Worm (Caenorhabditis elegans) whole organism, late embryonic: Measurements from ENCODE around the gene fbxb-21.

Experiments
- ahr-1 ChIP-seq: sonication (generic microtip); optimal IDR thresholded peaks from 2 replicates; lab custom pipeline; 2016; ENCODE audit warnings: missing genetic modification characterization, missing compliant biosample characterization
- ceh-30 ChIP-seq: fragments of 150-350 bp; optimal IDR thresholded peaks from 2 replicates; lab custom pipeline; 2014; ENCODE audit warnings: missing biosample characterization, missing genetic modification characterization
- ceh-34 ChIP-seq: sonication (generic microtip); optimal IDR thresholded peaks from 2 replicates; lab custom pipeline; 2016; ENCODE audit warnings: mild to moderate bottlenecking, missing genetic modification characterization, missing compliant biosample characterization
- dmd-4 ChIP-seq: sonication (generic microtip); optimal IDR thresholded peaks from 2 replicates; lab custom pipeline; 2016; ENCODE audit warnings: borderline replicate concordance, missing genetic modification characterization, missing compliant biosample characterization
- elt-2 ChIP-seq: sonication (generic microtip); optimal IDR thresholded peaks from 2 replicates; lab custom pipeline; 2016; ENCODE audit warnings: missing genetic modification reagents, missing genetic modification characterization, missing compliant biosample characterization
- fkh-10 ChIP-seq: fragments of 150-350 bp; optimal IDR thresholded peaks from 2 replicates; lab custom pipeline; 2014; ENCODE audit warnings: missing biosample characterization, missing genetic modification reagents, missing genetic modification characterization
- lin-11 ChIP-seq: fragments of 200-800 bp; sonication (Bioruptor generic); optimal IDR thresholded peaks from 2 replicates; lab custom pipeline; 2018; ENCODE audit warnings: mild to moderate bottlenecking, missing genetic modification characterization, missing compliant biosample characterization
- nhr-232 ChIP-seq: sonication (generic microtip); optimal IDR thresholded peaks from 2 replicates; lab custom pipeline; 2016; ENCODE audit warnings: missing genetic modification characterization, missing compliant biosample characterization
- sox-2 ChIP-seq: fragments of 200-800 bp; sonication (Bioruptor generic); IDR thresholded peaks from 2 replicates; pipeline ENCODE4 v1.3.6; 2022; ENCODE audit warnings: missing genetic modification reagents, missing genetic modification characterization, missing compliant biosample characterization
- tbx-2 ChIP-seq: sonication (generic microtip); optimal IDR thresholded peaks from 2 replicates; lab custom pipeline; 2016; ENCODE audit warnings: missing genetic modification characterization, missing compliant biosample characterization
- unc-55 ChIP-seq: sonication (generic microtip); optimal IDR thresholded peaks from 2 replicates; lab custom pipeline; 2017; ENCODE audit warnings: missing biosample characterization, missing genetic modification reagents, missing genetic modification characterization
- unc-86 ChIP-seq: sonication (generic microtip); optimal IDR thresholded peaks from 2 replicates; lab custom pipeline; 2016; ENCODE audit warnings: missing genetic modification characterization, missing compliant biosample characterization
- ztf-16 ChIP-seq: sonication (generic microtip); optimal IDR thresholded peaks from 2 replicates; lab custom pipeline; 2017; ENCODE audit warnings: missing genetic modification characterization, missing compliant biosample characterization

DNA sequence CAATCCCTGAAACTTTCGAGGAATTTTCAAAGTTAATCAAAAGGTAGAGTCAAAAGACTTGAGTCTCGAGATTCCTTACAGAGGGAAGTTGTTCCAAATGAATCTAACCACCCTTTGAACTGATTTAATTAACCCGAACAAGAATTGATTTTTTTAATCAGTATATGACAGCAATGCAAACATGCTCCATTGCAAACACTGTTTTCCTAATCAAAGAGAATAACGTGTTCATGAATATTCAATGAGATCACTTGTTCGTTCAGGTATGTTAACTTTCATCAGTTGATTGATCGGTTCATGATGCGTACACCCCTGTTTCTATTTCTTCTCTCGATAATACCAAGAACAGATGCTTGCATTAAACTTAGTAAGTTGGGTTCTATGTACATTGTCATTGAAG lies 23.0 kb downstream of the fbxb-21 start, which contains the start of gene C08E3.14:
- TF ChIP-seq ahr-1 (tag; lab: Kevin White, UChicago) (no peak), tbx-2 (no peak), lin-11 (no peak), ceh-30 (no peak), elt-2 (tag; lab: Kevin White, UChicago) (no peak), dmd-4 (tag; lab: Kevin White, UChicago) (no peak), ceh-34 (tag; lab: Kevin White, UChicago) (no peak), fkh-10 (GFP tag; lab: Kevin White, UChicago) (no peak), unc-55 (GFP tag; lab: Kevin White, UChicago) (no peak), unc-86 (tag; lab: Kevin White, UChicago) (no peak), nhr-232 (tag; lab: Kevin White, UChicago) (no peak), sox-2 (GFP tag; lab: Robert Waterston, UW) (no peak), ztf-16 (tag; lab: Kevin White, UChicago) (no peak)
